Fruit fly (Drosophila melanogaster): Measurements from ENCODE around the gene robl37BC.

Gene robl37BC

DNA sequence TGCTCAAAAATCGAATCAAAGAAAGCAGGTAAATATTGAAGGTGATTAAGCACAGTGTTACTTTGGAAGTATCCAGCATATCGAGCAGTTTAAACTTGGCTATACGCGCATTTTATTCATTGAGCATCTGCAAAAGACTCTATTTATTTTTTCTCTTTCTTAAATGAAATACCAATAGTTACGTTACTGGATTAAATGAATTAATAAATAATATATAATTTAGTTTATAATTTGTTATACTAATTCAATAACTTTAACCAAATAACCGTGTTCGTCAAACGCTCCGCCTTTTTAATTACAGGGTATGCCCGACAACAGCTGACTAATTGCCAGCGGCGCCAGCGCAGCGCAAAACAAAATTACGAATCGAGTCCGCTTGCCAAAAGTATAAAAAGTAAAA lies 43.8 kb upstream of the robl37BC start:
- TF ChIP-seq h (GFP tag; optimal IDR thresholded peaks at IDR 0.05) (no peak), dmrt93B (GFP tag; optimal IDR thresholded peaks at IDR 0.05) (peak; percentile 53), foxo (GFP tag; optimal IDR thresholded peaks at IDR 0.05) (peak in 1 of 2 experiments; percentile 73), Dif (GFP tag; optimal IDR thresholded peaks at IDR 0.05; ENCODE audit: partially characterized antibody) (no peak), CG32264 (GFP tag; optimal IDR thresholded peaks at IDR 0.05) (no peak), Sp1 (GFP tag; optimal IDR thresholded peaks at IDR 0.05) (peak; percentile 73), CrebA (GFP tag; optimal IDR thresholded peaks at IDR 0.05; ENCODE audit: borderline replicate concordance) (no peak), Mio (GFP tag; optimal IDR thresholded peaks at IDR 0.05) (no peak), HLH106 (tag; optimal IDR thresholded peaks at IDR 0.05) (peak; percentile 80), Rel (GFP tag; optimal IDR thresholded peaks at IDR 0.05) (no peak), Rel (tag; optimal IDR thresholded peaks at IDR 0.05) (peak; percentile 16), OdsH (GFP tag; optimal IDR thresholded peaks at IDR 0.05) (peak; percentile 51), CG9705 (GFP tag; optimal IDR thresholded peaks at IDR 0.05) (peak; percentile 0), rgr (GFP tag; optimal IDR thresholded peaks at IDR 0.05) (peak; percentile 52), dl (GFP tag; optimal IDR thresholded peaks at IDR 0.05; ENCODE audit: insufficient read depth in 1 of 2, partially characterized antibody in 2 of 2) (no peak), fru (GFP tag; optimal IDR thresholded peaks at IDR 0.05) (no peak), lola (GFP tag; optimal IDR thresholded peaks at IDR 0.05) (no peak), sage (GFP tag; optimal IDR thresholded peaks at IDR 0.05) (no peak), psq (GFP tag; optimal IDR thresholded peaks at IDR 0.05) (peak; percentile 60)

DNA sequence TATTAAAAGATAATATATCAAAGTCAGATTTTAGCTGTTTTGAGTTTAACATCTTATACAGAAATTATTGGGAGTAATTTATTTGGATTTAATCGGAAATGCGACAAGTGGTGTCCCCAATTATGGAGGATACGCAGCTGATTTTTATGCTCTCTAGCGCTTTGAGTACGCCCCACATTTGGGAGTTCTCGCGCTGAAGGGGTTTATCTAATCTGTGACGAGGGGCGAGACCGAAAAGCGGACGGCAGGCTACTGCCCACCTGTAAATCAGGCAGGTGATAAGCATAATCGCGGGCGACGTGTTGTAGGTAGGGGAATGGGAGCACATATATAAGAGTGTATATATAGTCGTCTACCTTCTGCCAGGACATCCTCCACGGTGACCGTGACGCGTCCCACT lies 42.8 kb upstream of the robl37BC start:
- no peak for TF ChIP-seq Hnf4 (GFP tag; optimal IDR thresholded peaks at IDR 0.05)
- no peak for TF ChIP-seq ey (GFP tag; optimal IDR thresholded peaks at IDR 0.05)
- no peak for TF ChIP-seq jim (GFP tag; optimal IDR thresholded peaks at IDR 0.05)
- TF ChIP-seq dsf (GFP tag; optimal IDR thresholded peaks at IDR 0.05; ENCODE audit: borderline replicate concordance): no peak
- no peak for TF ChIP-seq OdsH (GFP tag; optimal IDR thresholded peaks at IDR 0.05)
- TF ChIP-seq h (GFP tag; optimal IDR thresholded peaks at IDR 0.05): peak; percentile 3
- no peak for TF ChIP-seq Hr83 (GFP tag; optimal IDR thresholded peaks at IDR 0.05; ENCODE audit: poor library complexity, severe bottlenecking)

DNA sequence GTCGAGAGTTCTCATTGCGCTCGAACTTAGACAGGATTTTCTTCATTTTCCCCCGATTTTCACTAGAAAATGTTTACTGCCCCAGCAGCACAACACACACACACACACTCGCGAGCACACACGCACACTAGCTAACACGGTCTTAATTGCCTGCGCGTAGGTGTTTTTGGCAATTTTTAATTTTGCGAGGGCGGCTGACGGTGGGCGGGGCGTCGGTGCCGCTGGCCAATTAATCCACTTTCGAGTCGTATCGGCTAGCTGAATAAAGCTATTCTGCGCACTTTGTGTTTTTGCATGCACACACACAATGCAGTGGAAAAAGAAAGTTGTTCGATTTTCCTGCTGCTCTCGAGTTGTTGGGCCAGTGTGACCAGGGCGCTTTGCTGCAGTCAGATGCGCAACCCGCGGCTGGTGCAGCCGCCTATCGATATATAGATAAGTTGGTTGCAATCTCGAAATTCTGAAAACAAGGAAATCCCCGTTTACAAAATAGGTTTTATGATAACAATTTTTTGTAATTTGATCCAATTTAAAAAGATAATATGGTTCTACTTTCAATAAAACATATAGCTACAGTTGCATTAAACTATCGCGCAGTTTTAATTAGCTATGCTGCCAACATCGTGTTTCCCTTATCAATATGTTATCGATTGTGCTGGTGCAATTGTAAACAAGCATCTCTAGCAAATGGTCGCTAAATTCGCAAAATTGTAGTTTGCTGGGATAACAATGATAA lies 42.1 kb upstream of the robl37BC start, which contains the start of the genes Nak and Tango6:
Nak (minus strand) TSS at position 375 of the 736 bp plus-strand sequence.
Tango6 (plus strand) TSS at position 659 of the 736 bp plus-strand sequence.
- TF ChIP-seq Dif (GFP tag; optimal IDR thresholded peaks at IDR 0.05; ENCODE audit: partially characterized antibody) (no peak), N (GFP tag; optimal IDR thresholded peaks at IDR 0.05) (no peak), HLH106 (tag; optimal IDR thresholded peaks at IDR 0.05) (peak; percentile 18), Hnf4 (GFP tag; optimal IDR thresholded peaks at IDR 0.05) (peak; percentile 36), Mio (GFP tag; optimal IDR thresholded peaks at IDR 0.05) (no peak), jim (GFP tag; optimal IDR thresholded peaks at IDR 0.05) (no peak), Jra (GFP tag; optimal IDR thresholded peaks at IDR 0.05) (peak; percentile 70), Vsx2 (GFP tag; optimal IDR thresholded peaks at IDR 0.05; ENCODE audit: partially characterized antibody) (peak; percentile 95), Rel (GFP tag; optimal IDR thresholded peaks at IDR 0.05) (no peak), Rel (tag; optimal IDR thresholded peaks at IDR 0.05) (peak; percentile 66), Sp1 (GFP tag; optimal IDR thresholded peaks at IDR 0.05) (peak; percentile 51), ey (GFP tag; optimal IDR thresholded peaks at IDR 0.05) (peak; percentile 11), psq (GFP tag; optimal IDR thresholded peaks at IDR 0.05) (peak; percentile 15), OdsH (GFP tag; optimal IDR thresholded peaks at IDR 0.05) (peak; percentile 11), CG9705 (GFP tag; optimal IDR thresholded peaks at IDR 0.05) (peak; percentile 29), Hr78 (GFP tag; optimal IDR thresholded peaks at IDR 0.05) (no peak), h (GFP tag; optimal IDR thresholded peaks at IDR 0.05) (peak; percentile 60), rgr (GFP tag; optimal IDR thresholded peaks at IDR 0.05) (peak; percentile 50), Myc (optimal IDR thresholded peaks at IDR 0.05) (peak; percentile 78), dsf (GFP tag; optimal IDR thresholded peaks at IDR 0.05; ENCODE audit: borderline replicate concordance) (peak; percentile 30), woc (GFP tag; optimal IDR thresholded peaks at IDR 0.05) (peak; percentile 86), Hr83 (GFP tag; optimal IDR thresholded peaks at IDR 0.05; ENCODE audit: poor library complexity, severe bottlenecking) (peak; percentile 24), dmrt93B (GFP tag; optimal IDR thresholded peaks at IDR 0.05) (peak; percentile 16), foxo (GFP tag; optimal IDR thresholded peaks at IDR 0.05) (peak in 1 of 2 experiments; percentile 50), dl (GFP tag; optimal IDR thresholded peaks at IDR 0.05; ENCODE audit: insufficient read depth in 1 of 2, partially characterized antibody in 2 of 2) (no peak), Dfd (GFP tag; optimal IDR thresholded peaks at IDR 0.05) (no peak), usp (GFP tag; optimal IDR thresholded peaks at IDR 0.05) (no peak), sage (GFP tag; optimal IDR thresholded peaks at IDR 0.05) (no peak), tai (GFP tag; optimal IDR thresholded peaks at IDR 0.05) (no peak), fru (GFP tag; optimal IDR thresholded peaks at IDR 0.05) (peak; percentile 67), GATAd (GFP tag; optimal IDR thresholded peaks at IDR 0.05) (peak; percentile 58), sv (GFP tag; optimal IDR thresholded peaks at IDR 0.05) (peak; percentile 27), pan (optimal IDR thresholded peaks at IDR 0.05) (no peak), br (GFP tag; optimal IDR thresholded peaks at IDR 0.05) (peak; percentile 22), brk (GFP tag; optimal IDR thresholded peaks at IDR 0.05) (no peak), CG32264 (GFP tag; optimal IDR thresholded peaks at IDR 0.05) (no peak), Abd-B (GFP tag; optimal IDR thresholded peaks at IDR 0.05) (no peak), lola (GFP tag; optimal IDR thresholded peaks at IDR 0.05) (no peak), CrebA (GFP tag; optimal IDR thresholded peaks at IDR 0.05; ENCODE audit: borderline replicate concordance) (no peak)
